Fruit fly (Drosophila melanogaster) whole organism, embryonic: Measurements from ENCODE around the gene CG14915.
A peak's percentile ranks its signal among the peaks of the same experiment; 100 is the strongest.

ENCODE experiments used
- ATbp ChIP-seq: fragments of 200-800 bp; sonication (Bioruptor generic); optimal IDR thresholded peaks from 2 replicates; lab custom pipeline; 2017; ENCODE audit warnings: missing biosample characterization, mild to moderate bottlenecking, missing genetic modification characterization, missing genetic modification reagents
- Asciz ChIP-seq: fragments of 200-800 bp; sonication (Bioruptor generic); optimal IDR thresholded peaks from 2 replicates; lab custom pipeline; 2017; ENCODE audit warnings: missing biosample characterization, mild to moderate bottlenecking, missing genetic modification characterization, missing genetic modification reagents
- Blimp-1 ChIP-seq: fragments of 200-800 bp; sonication (Bioruptor generic); optimal IDR thresholded peaks from 3 replicates; lab custom pipeline; 2018; ENCODE audit warnings: missing biosample characterization, missing genetic modification characterization, mild to moderate bottlenecking, moderate library complexity, missing genetic modification reagents
- C15 ChIP-seq: fragments of 200-800 bp; sonication (Bioruptor generic); IDR thresholded peaks from 3 replicates; pipeline ENCODE4 v1.3.6; 2022; ENCODE audit warnings: missing biosample characterization, missing genetic modification characterization
- CG10366 ChIP-seq: fragments of 200-800 bp; sonication (Bioruptor generic); IDR thresholded peaks from 2 replicates; pipeline ENCODE4 v1.3.6; 2022; ENCODE audit warnings: missing biosample characterization, missing genetic modification characterization
- CG10543 ChIP-seq: fragments of 200-800 bp; sonication (Bioruptor generic); optimal IDR thresholded peaks from 3 replicates; lab custom pipeline; 2017; ENCODE audit warnings: missing biosample characterization, mild to moderate bottlenecking, missing genetic modification characterization, moderate library complexity
- CG11723 ChIP-seq: fragments of 200-800 bp; sonication (Bioruptor generic); optimal IDR thresholded peaks from 2 replicates; lab custom pipeline; 2017; ENCODE audit warnings: missing biosample characterization, mild to moderate bottlenecking, missing genetic modification characterization
- CG12104 ChIP-seq: fragments of 200-800 bp; sonication (Bioruptor generic); optimal IDR thresholded peaks from 3 replicates; lab custom pipeline; 2016; ENCODE audit warnings: missing biosample characterization, missing genetic modification characterization
- CG12769 ChIP-seq: fragments of 200-800 bp; sonication (Bioruptor generic); optimal IDR thresholded peaks from 2 replicates; lab custom pipeline; 2019; ENCODE audit warnings: missing biosample characterization, mild to moderate bottlenecking, missing genetic modification characterization, moderate library complexity
- CG14667 ChIP-seq: fragments of 200-800 bp; sonication (Bioruptor generic); IDR thresholded peaks from 2 replicates; pipeline ENCODE4 v1.3.6; 2022; ENCODE audit warnings: missing biosample characterization, missing genetic modification characterization
- CG1647 ChIP-seq: fragments of 200-800 bp; sonication (Bioruptor generic); optimal IDR thresholded peaks from 3 replicates; lab custom pipeline; 2016; ENCODE audit warnings: missing biosample characterization, missing genetic modification characterization
- CG16779 ChIP-seq: fragments of 200-800 bp; sonication (Bioruptor generic); IDR thresholded peaks from 2 replicates; pipeline ENCODE4 v1.3.6; 2022; ENCODE audit warnings: missing biosample characterization, missing genetic modification characterization
- CG16863 ChIP-seq: fragments of 200-800 bp; sonication (Bioruptor generic); optimal IDR thresholded peaks from 3 replicates; lab custom pipeline; 2016; ENCODE audit warnings: missing biosample characterization, missing genetic modification characterization
- CG17829 ChIP-seq: fragments of 200-800 bp; optimal IDR thresholded peaks from 2 replicates; lab custom pipeline; 2019; ENCODE audit warnings: missing biosample characterization, mild to moderate bottlenecking, missing genetic modification characterization, moderate library complexity
- CG1792 ChIP-seq: fragments of 200-800 bp; sonication (Bioruptor generic); optimal IDR thresholded peaks from 2 replicates; lab custom pipeline; 2016; ENCODE audit warnings: missing biosample characterization, missing genetic modification characterization
- CG18011 ChIP-seq: fragments of 200-800 bp; sonication (Bioruptor generic); optimal IDR thresholded peaks from 2 replicates; lab custom pipeline; 2017; ENCODE audit warnings: missing biosample characterization, missing genetic modification characterization, mild to moderate bottlenecking, moderate library complexity, missing genotype
- CG2199 ChIP-seq: fragments of 200-800 bp; sonication (Bioruptor generic); IDR thresholded peaks from 3 replicates; pipeline ENCODE4 v1.3.6; 2022; ENCODE audit warnings: missing biosample characterization, missing genetic modification characterization
- CG2202 ChIP-seq: fragments of 200-800 bp; sonication (Bioruptor generic); optimal IDR thresholded peaks from 2 replicates; lab custom pipeline; 2018; ENCODE audit warnings: missing biosample characterization, mild to moderate bottlenecking, missing genetic modification characterization
- CG3065 ChIP-seq: fragments of 200-800 bp; sonication (Bioruptor generic); optimal IDR thresholded peaks from 2 replicates; lab custom pipeline; 2016; ENCODE audit warnings: missing biosample characterization, missing genetic modification characterization
- CG31365 ChIP-seq: fragments of 200-800 bp; sonication (Bioruptor generic); optimal IDR thresholded peaks from 2 replicates; lab custom pipeline; 2018; ENCODE audit warnings: missing biosample characterization, mild to moderate bottlenecking, missing genetic modification characterization
- CG3995 ChIP-seq: fragments of 200-800 bp; sonication (Bioruptor generic); optimal IDR thresholded peaks from 3 replicates; lab custom pipeline; 2016; ENCODE audit warnings: missing biosample characterization, missing genetic modification characterization
- CG4282 ChIP-seq: fragments of 200-800 bp; sonication (Bioruptor generic); optimal IDR thresholded peaks from 2 replicates; lab custom pipeline; 2016; ENCODE audit warnings: missing biosample characterization, missing genetic modification characterization
- CG43689 ChIP-seq: fragments of 200-800 bp; sonication (Bioruptor generic); IDR thresholded peaks from 2 replicates; pipeline ENCODE4 v1.3.6; 2022; ENCODE audit warnings: missing biosample characterization, missing genetic modification characterization
- CG8359 ChIP-seq: fragments of 200-800 bp; sonication (Bioruptor generic); optimal IDR thresholded peaks from 2 replicates; lab custom pipeline; 2017; ENCODE audit warnings: missing biosample characterization, mild to moderate bottlenecking, missing genetic modification characterization, borderline replicate concordance
- CG8924 ChIP-seq: fragments of 200-800 bp; optimal IDR thresholded peaks from 3 replicates; lab custom pipeline; 2019; ENCODE audit warnings: missing biosample characterization, mild to moderate bottlenecking, missing genetic modification characterization, moderate library complexity
- Dbx ChIP-seq: fragments of 200-800 bp; sonication (Bioruptor generic); IDR thresholded peaks from 3 replicates; pipeline ENCODE4 v1.3.6; 2022; ENCODE audit warnings: missing biosample characterization, missing genetic modification characterization
- Dip3 ChIP-seq: fragments of 200-800 bp; sonication (Bioruptor generic); optimal IDR thresholded peaks from 3 replicates; lab custom pipeline; 2016; ENCODE audit warnings: missing biosample characterization, missing genetic modification characterization
- Ets65A ChIP-seq: fragments of 200-800 bp; sonication (Bioruptor generic); peaks from one replicate; lab custom pipeline; 2016; ENCODE audit warnings: missing biosample characterization, missing genetic modification characterization
- Hand ChIP-seq: fragments of 200-800 bp; sonication (Bioruptor generic); optimal IDR thresholded peaks from 2 replicates; lab custom pipeline; 2017; ENCODE audit warnings: mild to moderate bottlenecking, missing biosample characterization, missing genetic modification reagents, missing genetic modification characterization
- Hmr ChIP-seq: fragments of 200-800 bp; sonication (Bioruptor generic); optimal IDR thresholded peaks from 3 replicates; lab custom pipeline; 2017; ENCODE audit warnings: mild to moderate bottlenecking, missing biosample characterization, missing genetic modification reagents, missing genetic modification characterization
- Jarid2 ChIP-seq: fragments of 200-800 bp; sonication (Bioruptor generic); optimal IDR thresholded peaks from 3 replicates; lab custom pipeline; 2017; ENCODE audit warnings: mild to moderate bottlenecking, missing biosample characterization, missing genetic modification reagents, missing genetic modification characterization
- Mes4 ChIP-seq: fragments of 200-800 bp; sonication (Bioruptor generic); optimal IDR thresholded peaks from 2 replicates; lab custom pipeline; 2016; ENCODE audit warnings: missing biosample characterization, missing genetic modification characterization
- NC2β ChIP-seq: fragments of 200-800 bp; sonication (Bioruptor generic); optimal IDR thresholded peaks from 2 replicates; lab custom pipeline; 2016; ENCODE audit warnings: missing biosample characterization, missing genetic modification characterization
- Pdp1 ChIP-seq, 2 experiments: fragments of 200-800 bp; sonication (Bioruptor generic); optimal IDR thresholded peaks; 3 replicates each; lab custom pipeline; 2016; ENCODE audit warnings: missing biosample characterization in 2 of 2, missing genetic modification characterization in 2 of 2, mild to moderate bottlenecking in 1 of 2, moderate library complexity in 1 of 2
- Six4 ChIP-seq: fragments of 200-800 bp; sonication (Bioruptor generic); optimal IDR thresholded peaks from 2 replicates; lab custom pipeline; 2016; ENCODE audit warnings: missing biosample characterization, missing genetic modification characterization
- Sry-δ ChIP-seq: fragments of 200-800 bp; sonication (Bioruptor generic); optimal IDR thresholded peaks from 2 replicates; lab custom pipeline; 2016; ENCODE audit warnings: missing biosample characterization, missing genetic modification characterization
- ab ChIP-seq: fragments of 200-800 bp; sonication (Bioruptor generic); optimal IDR thresholded peaks from 2 replicates; lab custom pipeline; 2016; ENCODE audit warnings: missing biosample characterization, missing genetic modification characterization
- bowl ChIP-seq: fragments of 200-800 bp; sonication (Bioruptor generic); IDR thresholded peaks from 2 replicates; pipeline ENCODE4 v1.3.6; 2022; ENCODE audit warnings: missing biosample characterization, missing genetic modification characterization
- cas ChIP-seq: fragments of 200-800 bp; sonication (Bioruptor generic); IDR thresholded peaks from 2 replicates; pipeline ENCODE4 v1.3.6; 2022; ENCODE audit warnings: missing biosample characterization, missing genetic modification characterization
- dan ChIP-seq: fragments of 200-800 bp; sonication (Bioruptor generic); IDR thresholded peaks from 2 replicates; pipeline ENCODE4 v1.3.6; 2022; ENCODE audit warnings: missing biosample characterization, missing genetic modification characterization
- gce ChIP-seq: fragments of 200-800 bp; sonication (Bioruptor generic); IDR thresholded peaks from 3 replicates; pipeline ENCODE4 v1.3.6; 2022; ENCODE audit warnings: missing biosample characterization, missing genetic modification characterization
- gfzf ChIP-seq: fragments of 200-800 bp; sonication (Bioruptor generic); optimal IDR thresholded peaks from 2 replicates; lab custom pipeline; 2016; ENCODE audit warnings: missing biosample characterization, mild to moderate bottlenecking, missing genetic modification characterization, moderate library complexity
- gro ChIP-seq: fragments of 200-800 bp; sonication (Bioruptor generic); optimal IDR thresholded peaks from 2 replicates; lab custom pipeline; 2016; ENCODE audit warnings: missing biosample characterization, missing genetic modification characterization
- nom ChIP-seq: fragments of 200-800 bp; sonication (Bioruptor generic); optimal IDR thresholded peaks from 2 replicates; lab custom pipeline; 2017; ENCODE audit warnings: missing biosample characterization, missing genetic modification characterization, mild to moderate bottlenecking, moderate library complexity, missing genetic modification reagents
- org-1 ChIP-seq: fragments of 200-800 bp; sonication (Bioruptor generic); optimal IDR thresholded peaks from 2 replicates; lab custom pipeline; 2017; ENCODE audit warnings: missing biosample characterization, missing genetic modification characterization
- phol ChIP-seq: fragments of 200-800 bp; sonication (Bioruptor generic); optimal IDR thresholded peaks from 3 replicates; lab custom pipeline; 2018; ENCODE audit warnings: missing biosample characterization, mild to moderate bottlenecking, missing genetic modification characterization, moderate library complexity
- sima ChIP-seq: fragments of 200-800 bp; sonication (Bioruptor generic); optimal IDR thresholded peaks from 2 replicates; lab custom pipeline; 2016; ENCODE audit warnings: missing biosample characterization, missing genetic modification characterization
- slp2 ChIP-seq: fragments of 200-800 bp; sonication (Bioruptor generic); optimal IDR thresholded peaks from 2 replicates; lab custom pipeline; 2016; ENCODE audit warnings: missing biosample characterization, missing genetic modification characterization
- stc ChIP-seq: fragments of 200-800 bp; sonication (Bioruptor generic); IDR thresholded peaks from 2 replicates; pipeline ENCODE4 v1.3.6; 2022; ENCODE audit warnings: missing biosample characterization, missing genetic modification characterization
- tap ChIP-seq: fragments of 200-800 bp; optimal IDR thresholded peaks from 3 replicates; lab custom pipeline; 2019; ENCODE audit warnings: missing biosample characterization, mild to moderate bottlenecking, missing genetic modification characterization, moderate library complexity
- wor ChIP-seq: fragments of 200-800 bp; sonication (Bioruptor generic); IDR thresholded peaks from 2 replicates; pipeline ENCODE4 v1.3.6; 2022; ENCODE audit warnings: missing biosample characterization, missing genetic modification characterization
- zf30C ChIP-seq: fragments of 200-800 bp; sonication (Bioruptor generic); optimal IDR thresholded peaks from 3 replicates; lab custom pipeline; 2018; ENCODE audit warnings: missing biosample characterization, mild to moderate bottlenecking, missing genetic modification characterization

CG14915 gene

DNA sequence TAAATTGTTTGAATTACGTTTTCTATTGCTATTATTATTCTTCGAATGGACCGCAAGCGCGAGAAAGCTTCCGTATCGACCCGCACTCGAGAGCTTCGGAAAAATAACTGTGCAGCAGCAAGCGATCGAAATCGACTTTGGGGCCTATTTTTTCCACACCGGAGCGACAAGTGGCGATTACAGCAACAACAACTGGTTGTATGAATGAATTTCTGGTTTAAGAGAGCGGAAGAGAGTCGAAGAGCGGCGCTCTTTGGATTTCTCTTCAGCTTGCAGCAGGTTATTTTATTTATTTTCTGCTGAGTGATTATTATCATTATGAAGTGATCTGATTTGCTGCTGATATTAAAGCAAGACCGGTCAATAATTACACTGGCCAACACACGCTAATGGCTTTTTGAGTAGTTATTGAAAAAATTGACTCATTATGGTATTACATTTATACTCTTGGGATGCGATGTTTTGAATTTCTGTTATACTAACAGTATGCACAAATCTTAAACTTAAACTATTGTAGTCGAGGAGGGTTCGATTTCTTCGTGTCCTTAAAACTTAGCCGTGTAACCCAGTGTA, 3.9 kb upstream of the CG14915 start, which contains the start of gene Samuel (continued):
- TF ChIP-seq sima (GFP tag; lab: Kevin White, UChicago) = no peak
- TF ChIP-seq Mes4 (GFP tag; lab: Kevin White, UChicago) = no peak
- no peak for TF ChIP-seq Asciz (GFP tag; lab: Kevin White, UChicago)
- TF ChIP-seq CG3065 (GFP tag; lab: Kevin White, UChicago) = no peak
- TF ChIP-seq bowl (GFP tag; lab: Robert Waterston, UW) = no peak
- peak; percentile 12 for TF ChIP-seq tap (tag; lab: Kevin White, UChicago)
- peak; percentile 46; the same call in 1 of the 3 replicates for TF ChIP-seq gce (GFP tag; lab: Robert Waterston, UW)
- no peak for TF ChIP-seq wor (GFP tag; lab: Robert Waterston, UW)
- no peak for TF ChIP-seq CG12104
- no peak for TF ChIP-seq NC2β (GFP tag; lab: Kevin White, UChicago)
- no peak for TF ChIP-seq gfzf (GFP tag; lab: Kevin White, UChicago)
- no peak for TF ChIP-seq ATbp (GFP tag; lab: Kevin White, UChicago)
- no peak for TF ChIP-seq Six4 (GFP tag; lab: Kevin White, UChicago)
- no peak for TF ChIP-seq Hand (GFP tag; lab: Kevin White, UChicago)
- TF ChIP-seq CG2199 = peak; percentile 22; the same call in 2 of the 3 replicates
- TF ChIP-seq stc = no peak
- no peak for TF ChIP-seq CG8359
- no peak for TF ChIP-seq CG10543 (GFP tag; lab: Kevin White, UChicago)
- no peak for TF ChIP-seq CG3995 (GFP tag; lab: Kevin White, UChicago)
- TF ChIP-seq CG4282 (GFP tag; lab: Kevin White, UChicago) = no peak
- TF ChIP-seq CG43689 (GFP tag; lab: Robert Waterston, UW) = no peak
- TF ChIP-seq Dip3 (GFP tag; lab: Kevin White, UChicago) = no peak
- TF ChIP-seq CG16863 = no peak
- no peak for TF ChIP-seq cas
- TF ChIP-seq CG11723 (GFP tag; lab: Kevin White, UChicago) = no peak
- TF ChIP-seq zf30C = no peak
- peak; percentile 7 for TF ChIP-seq CG2202
- no peak for TF ChIP-seq CG10366 (GFP tag; lab: Robert Waterston, UW)
- TF ChIP-seq Hmr (GFP tag; lab: Kevin White, UChicago) = no peak
- no peak for TF ChIP-seq CG1792 (GFP tag; lab: Kevin White, UChicago)
- no peak for TF ChIP-seq phol (tag; lab: Kevin White, UChicago)
- no peak for TF ChIP-seq CG8924 (tag; lab: Kevin White, UChicago)
- TF ChIP-seq CG16779 = no peak
- TF ChIP-seq gro (GFP tag; lab: Kevin White, UChicago) = peak; percentile 7
- TF ChIP-seq nom = peak; percentile 77
- TF ChIP-seq Sry-δ (GFP tag; lab: Kevin White, UChicago) = no peak
- TF ChIP-seq CG17829 (tag; lab: Kevin White, UChicago) = no peak
- TF ChIP-seq Dbx = no peak
- TF ChIP-seq Jarid2 (GFP tag; lab: Kevin White, UChicago) = peak; percentile 96
- no peak for TF ChIP-seq CG1647 (GFP tag; lab: Kevin White, UChicago)
- no peak for TF ChIP-seq C15 (GFP tag; lab: Robert Waterston, UW)
- no peak for TF ChIP-seq CG12769 (tag; lab: Kevin White, UChicago)
- TF ChIP-seq CG31365 (tag; lab: Kevin White, UChicago) = no peak
- TF ChIP-seq ab (GFP tag; lab: Kevin White, UChicago) = no peak
- no peak for TF ChIP-seq dan (GFP tag; lab: Robert Waterston, UW)
- no peak for TF ChIP-seq Ets65A
- TF ChIP-seq org-1 (GFP tag; lab: Kevin White, UChicago) = no peak
- TF ChIP-seq slp2 (GFP tag; lab: Kevin White, UChicago) = no peak
- no peak for TF ChIP-seq CG14667 (GFP tag; lab: Robert Waterston, UW)
- no peak for TF ChIP-seq CG18011 (GFP tag; lab: Kevin White, UChicago)
- no peak for TF ChIP-seq Blimp-1 (GFP tag; lab: Kevin White, UChicago)
- TF ChIP-seq Pdp1 (GFP tag; optimal IDR thresholded peaks at IDR 0.05; lab: Kevin White, UChicago) = no peak
